Worm (Caenorhabditis elegans): ENCODE results near the gene mog-2.

mog-2 gene

DNA sequence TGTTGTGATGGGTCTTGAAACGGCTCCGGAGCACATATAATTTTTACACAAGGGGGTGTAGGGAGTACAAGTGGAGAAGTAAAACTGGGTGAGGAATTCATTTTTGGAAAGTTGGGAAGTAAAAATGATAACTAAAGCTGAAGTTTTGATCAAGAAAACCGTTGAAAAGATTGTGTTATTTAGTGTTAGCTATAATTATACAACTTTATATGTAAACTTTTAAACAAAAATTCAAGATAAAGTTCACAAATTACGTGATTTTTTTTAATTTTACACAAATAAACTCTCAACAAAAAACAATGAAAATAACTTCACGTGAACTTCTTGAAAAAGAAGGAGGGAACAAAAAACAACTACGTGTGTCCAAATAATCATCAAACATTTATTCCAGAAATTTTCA is 31.1 kb downstream of the mog-2 start, which contains the start of the genes H20J04.7 and H20J04.1:
H20J04.7 (minus strand) TSS at position 101 of the 400 bp plus-strand sequence.
H20J04.1 (plus strand) TSS at position 397 of the 400 bp plus-strand sequence.
- TF ChIP-seq zag-1 (tag; optimal IDR thresholded peaks at IDR 0.05) (no peak), pax-3 (tag; optimal IDR thresholded peaks at IDR 0.05) (no peak), C04F5.9 (tag; optimal IDR thresholded peaks at IDR 0.05) (no peak), snu-23 (GFP tag; optimal IDR thresholded peaks at IDR 0.05) (no peak), efl-1 (optimal IDR thresholded peaks at IDR 0.05) (no peak), efl-1 (GFP tag; optimal IDR thresholded peaks at IDR 0.05 in 1 of 2) (no peak), pag-3 (tag; optimal IDR thresholded peaks at IDR 0.05; ENCODE audit: borderline replicate concordance, insufficient read depth) (no peak), fkh-10 (GFP tag; optimal IDR thresholded peaks at IDR 0.05) (no peak), aly-2 (tag; optimal IDR thresholded peaks at IDR 0.05) (no peak), swsn-7 (tag; optimal IDR thresholded peaks at IDR 0.05) (no peak), irx-1 (tag; optimal IDR thresholded peaks at IDR 0.05) (no peak)

DNA sequence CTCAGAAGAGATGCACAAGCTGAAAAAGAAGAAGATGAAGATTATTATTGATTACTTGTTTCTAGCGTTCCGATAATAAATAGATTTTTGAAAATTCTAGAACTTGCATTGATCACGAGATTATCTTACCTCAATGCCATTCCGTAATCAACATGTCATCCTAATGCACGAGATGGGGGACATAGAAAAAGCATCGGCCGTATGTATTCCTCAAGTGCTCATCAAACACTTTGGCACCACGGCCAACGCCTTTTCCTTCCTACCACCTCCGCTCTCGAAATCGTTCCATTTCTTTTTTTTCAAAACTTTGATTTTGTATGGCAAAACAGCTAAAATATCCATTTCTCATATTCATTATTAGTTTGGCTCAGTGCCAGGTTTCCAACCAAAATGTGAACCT is 34.6 kb downstream of the mog-2 start, which contains the start of gene lat-2:
lat-2 (plus strand) TSS at position 301 of the 400 bp plus-strand sequence.
- TF ChIP-seq irx-1 (tag; optimal IDR thresholded peaks at IDR 0.05) (no peak), nhr-77 (tag; optimal IDR thresholded peaks at IDR 0.05) (no peak), pqm-1 (tag; optimal IDR thresholded peaks at IDR 0.05) (no peak), pax-3 (tag; optimal IDR thresholded peaks at IDR 0.05) (no peak), grh-1 (GFP tag; IDR thresholded peaks at IDR 0.05) (no peak), sptf-1 (tag; optimal IDR thresholded peaks at IDR 0.05) (no peak)

DNA sequence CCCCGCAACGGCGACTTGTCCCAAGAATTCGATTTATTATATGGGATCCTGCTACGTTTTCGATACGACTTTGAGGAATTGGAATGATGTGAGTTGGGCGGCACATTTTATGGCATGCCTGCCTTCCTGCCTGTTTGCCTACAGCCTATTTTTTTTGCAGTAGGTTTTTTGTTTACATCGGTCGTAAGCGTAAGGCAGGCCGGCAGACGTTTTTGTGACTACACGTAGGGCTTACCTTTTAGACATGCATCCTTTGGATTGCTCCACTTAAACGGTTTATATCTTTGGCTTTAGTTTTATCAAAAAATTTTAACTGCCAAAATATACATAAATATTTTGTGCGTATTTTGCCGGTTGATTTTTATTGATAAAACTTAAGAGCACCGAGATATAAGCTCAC is 35.1 kb downstream of the mog-2 start:
- TF ChIP-seq efl-1 (optimal IDR thresholded peaks at IDR 0.05) (no peak), efl-1 (GFP tag; optimal IDR thresholded peaks at IDR 0.05 in 1 of 2) (peak in 1 of 2 experiments; percentile 4), lin-39 (tag; optimal IDR thresholded peaks at IDR 0.05) (no peak)

DNA sequence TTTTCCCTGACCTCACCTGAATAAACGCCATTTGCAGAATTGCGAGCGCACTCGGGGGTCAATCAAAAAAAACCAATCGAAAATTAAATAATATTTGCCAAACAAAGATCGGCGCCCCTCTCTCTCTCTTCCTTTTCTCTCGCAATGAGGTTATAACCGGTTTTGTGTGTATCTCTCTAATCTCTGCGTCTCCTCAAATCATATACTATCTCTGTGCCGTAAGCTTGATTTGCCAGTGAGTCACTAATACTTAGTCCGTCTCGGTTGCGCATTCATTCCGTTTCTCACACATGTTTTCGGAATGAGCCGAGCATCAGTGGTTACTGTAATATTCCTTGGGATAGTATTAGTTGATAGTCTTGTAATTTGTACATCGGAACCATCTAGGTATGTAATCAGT is 37.9 kb downstream of the mog-2 start:
- TF ChIP-seq jun-1 (tag; optimal IDR thresholded peaks at IDR 0.05) = peak; percentile 4
- no peak for TF ChIP-seq C16A3.4 (tag; optimal IDR thresholded peaks at IDR 0.05)
- peak; percentile 96 for TF ChIP-seq grh-1 (GFP tag; IDR thresholded peaks at IDR 0.05)
- TF ChIP-seq efl-1 (optimal IDR thresholded peaks at IDR 0.05) = no peak
- peak in 1 of 2 experiments; percentile 87 for TF ChIP-seq efl-1 (GFP tag; optimal IDR thresholded peaks at IDR 0.05 in 1 of 2)
- TF ChIP-seq lin-13 (GFP tag; optimal IDR thresholded peaks at IDR 0.05) = no peak
- peak; percentile 48 for TF ChIP-seq lin-14 (GFP tag; optimal IDR thresholded peaks at IDR 0.05)
- TF ChIP-seq nhr-20 (tag; optimal IDR thresholded peaks at IDR 0.05) = peak; percentile 1
- TF ChIP-seq nhr-85 (tag) = peak; percentile 63

DNA sequence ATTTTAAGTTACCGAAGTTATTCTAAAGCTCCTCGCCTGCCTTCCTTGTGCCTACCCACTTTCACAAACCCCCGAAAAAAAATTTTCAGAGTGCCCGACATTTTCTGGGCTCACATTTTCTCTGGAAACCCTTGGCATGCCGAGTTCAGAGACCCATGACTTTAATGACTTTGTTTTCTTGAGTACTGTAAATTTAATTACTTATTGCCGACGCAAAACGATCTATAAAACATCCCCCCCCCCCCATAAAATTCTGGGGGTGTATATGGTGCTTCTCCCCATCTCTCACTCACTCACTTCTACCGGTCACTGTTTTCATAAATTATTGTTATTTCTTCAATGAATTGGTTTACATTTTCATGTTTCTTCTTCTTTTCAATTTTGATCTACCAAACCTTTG is 43.8 kb downstream of the mog-2 start, which contains the start of gene try-9:
try-9 (plus strand) TSS at position 301 of the 400 bp plus-strand sequence.
- TF ChIP-seq C04F5.9 (tag; optimal IDR thresholded peaks at IDR 0.05) (no peak), irx-1 (tag; optimal IDR thresholded peaks at IDR 0.05) (no peak), Y116A8C.19 (tag; optimal IDR thresholded peaks at IDR 0.05; ENCODE audit: borderline replicate concordance) (no peak), ets-5 (GFP tag; IDR thresholded peaks at IDR 0.05) (no peak), ceh-8 (GFP tag; optimal IDR thresholded peaks at IDR 0.05) (no peak), ztf-11 (tag; optimal IDR thresholded peaks at IDR 0.05) (no peak), tlp-1 (tag; optimal IDR thresholded peaks at IDR 0.05) (no peak), swsn-7 (tag; optimal IDR thresholded peaks at IDR 0.05) (no peak), C34B4.2 (tag; optimal IDR thresholded peaks at IDR 0.05) (no peak), hlh-17 (GFP tag; optimal IDR thresholded peaks at IDR 0.05; ENCODE audit: borderline replicate concordance) (no peak), nhr-76 (tag; optimal IDR thresholded peaks at IDR 0.05) (no peak)

DNA sequence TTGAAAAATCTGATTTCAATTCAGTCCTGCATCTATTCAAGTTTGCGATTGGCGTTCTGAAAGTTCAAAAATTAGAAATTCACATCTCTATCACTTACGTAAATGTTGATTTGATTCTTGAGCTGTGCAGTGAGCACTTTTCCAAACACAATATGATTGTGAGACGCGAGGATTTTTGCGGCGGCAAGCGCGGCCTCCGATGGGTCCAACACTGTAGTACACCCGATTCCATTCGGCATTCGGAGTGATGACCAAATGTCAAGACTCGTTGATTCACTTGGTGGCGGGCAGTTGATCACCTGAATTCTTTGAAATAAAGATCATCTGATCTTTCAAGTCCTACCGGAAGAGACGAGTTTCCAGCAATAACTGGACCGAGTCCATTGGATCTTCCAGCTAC is 45.6 kb downstream of the mog-2 start:
- TF ChIP-seq elt-2 (tag; optimal IDR thresholded peaks at IDR 0.05) (no peak), lir-3 (tag; optimal IDR thresholded peaks at IDR 0.05; ENCODE audit: poor library complexity) (no peak), zag-1 (tag; optimal IDR thresholded peaks at IDR 0.05) (no peak), nhr-77 (tag; optimal IDR thresholded peaks at IDR 0.05) (no peak), nhr-11 (tag; optimal IDR thresholded peaks at IDR 0.05) (no peak), nhr-12 (tag; optimal IDR thresholded peaks at IDR 0.05) (no peak), jun-1 (tag; optimal IDR thresholded peaks at IDR 0.05) (no peak), mdl-1 (tag; optimal IDR thresholded peaks at IDR 0.05) (no peak), ceh-90 (tag; optimal IDR thresholded peaks at IDR 0.05) (no peak), xbp-1 (tag; optimal IDR thresholded peaks at IDR 0.05) (no peak), mab-9 (GFP tag; IDR thresholded peaks at IDR 0.05) (no peak), ceh-88 (GFP tag; IDR thresholded peaks at IDR 0.05) (no peak)
